Worm (Caenorhabditis elegans): ENCODE results near the gene prx-13.

Gene prx-13

DNA sequence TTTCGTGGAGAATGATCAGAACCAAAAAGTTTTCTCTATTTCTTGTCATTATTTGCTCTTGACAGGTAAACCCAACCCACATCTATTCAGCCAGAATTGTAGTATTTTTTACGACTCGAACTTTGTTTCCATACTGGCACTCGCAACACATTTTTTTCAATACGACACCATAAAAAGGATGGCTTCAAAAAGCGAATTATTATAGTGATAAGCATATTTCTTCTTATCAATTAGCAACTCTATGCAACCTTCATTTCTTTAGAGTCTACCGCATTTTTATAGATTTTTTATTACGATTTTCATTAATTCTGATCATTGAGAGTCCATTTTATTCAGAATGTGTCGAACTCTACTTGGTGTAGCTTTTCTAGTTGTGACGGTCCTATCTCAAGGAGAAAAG lies 19.3 kb downstream of the prx-13 start, which contains the start of gene ctsa-3.1:
TSS of gene ctsa-3.1 (plus strand) at position 337 of the 400 bp plus-strand sequence.
- no peak for TF ChIP-seq hlh-30 (tag; optimal IDR thresholded peaks at IDR 0.05; ENCODE audit: insufficient read depth)
- TF ChIP-seq hlh-13 (GFP tag; optimal IDR thresholded peaks at IDR 0.05), result no peak
- TF ChIP-seq ceh-31 (tag; optimal IDR thresholded peaks at IDR 0.05), result no peak
- no peak for TF ChIP-seq zip-5 (tag; optimal IDR thresholded peaks at IDR 0.05)
- no peak for TF ChIP-seq eyg-1 (tag; optimal IDR thresholded peaks at IDR 0.05)
- TF ChIP-seq ceh-14 (tag; optimal IDR thresholded peaks at IDR 0.05), result no peak
- no peak for TF ChIP-seq ceh-2 (tag; optimal IDR thresholded peaks at IDR 0.05)
- no peak for TF ChIP-seq elt-2 (tag; optimal IDR thresholded peaks at IDR 0.05)
- TF ChIP-seq ceh-34 (tag; optimal IDR thresholded peaks at IDR 0.05), result no peak
- no peak for TF ChIP-seq ama-1 (optimal IDR thresholded peaks at IDR 0.05)
- TF ChIP-seq hlh-8 (tag; optimal IDR thresholded peaks at IDR 0.05), result no peak
- TF ChIP-seq gmeb-2 (tag; optimal IDR thresholded peaks at IDR 0.05), result no peak
- no peak for TF ChIP-seq dmd-4 (tag; optimal IDR thresholded peaks at IDR 0.05; ENCODE audit: borderline replicate concordance)
- TF ChIP-seq ceh-30 (tag; optimal IDR thresholded peaks at IDR 0.05), result no peak
- TF ChIP-seq nhr-11 (tag; optimal IDR thresholded peaks at IDR 0.05), result no peak
- TF ChIP-seq nfya-1 (tag; optimal IDR thresholded peaks at IDR 0.05), result no peak
- no peak for TF ChIP-seq ahr-1 (tag; optimal IDR thresholded peaks at IDR 0.05)
- no peak for TF ChIP-seq ttx-3 (tag; optimal IDR thresholded peaks at IDR 0.05)

DNA sequence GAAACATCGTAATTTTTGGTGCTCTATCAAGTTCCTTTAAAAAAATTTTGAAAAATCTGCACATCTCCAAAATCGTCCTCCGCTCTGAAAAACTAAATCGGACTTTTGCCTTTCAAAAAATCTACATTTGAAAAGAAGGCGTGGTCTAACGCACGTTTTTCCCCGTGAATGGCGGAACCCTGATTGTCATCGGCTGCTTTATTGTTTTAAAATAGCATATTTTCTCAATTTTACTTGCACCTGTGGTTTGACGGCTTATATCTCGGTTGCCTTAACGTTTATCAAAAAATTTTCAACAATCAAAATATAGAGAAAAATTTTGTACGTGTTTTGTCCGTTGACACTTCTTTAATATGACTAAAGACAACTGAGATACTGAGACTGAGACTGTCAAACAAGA lies 19.9 kb downstream of the prx-13 start:
- TF ChIP-seq fkh-10 (GFP tag; optimal IDR thresholded peaks at IDR 0.05) (no peak), sox-4 (tag; optimal IDR thresholded peaks at IDR 0.05) (no peak)

DNA sequence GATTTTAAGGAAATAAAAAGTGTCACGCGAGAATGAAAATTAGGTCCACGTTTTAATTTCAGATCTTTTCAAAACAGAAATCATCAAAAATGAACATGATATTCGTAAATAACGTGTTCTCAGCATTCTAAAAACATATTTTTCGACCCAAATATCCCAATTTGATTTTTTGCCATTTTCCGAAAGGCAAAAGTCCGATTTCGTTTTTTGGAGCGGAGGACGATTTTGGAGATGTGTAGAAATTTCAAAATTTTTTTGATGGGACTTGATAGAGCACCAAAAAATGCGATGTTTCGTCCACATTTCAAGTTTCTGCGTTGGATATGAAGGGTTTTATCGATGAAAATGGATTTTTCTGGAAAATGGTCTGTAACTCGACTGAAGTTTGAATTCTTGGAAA lies 21.1 kb downstream of the prx-13 start:
- TF ChIP-seq ceh-18 (tag; optimal IDR thresholded peaks at IDR 0.05), result no peak
- no peak for TF ChIP-seq che-1 (tag; optimal IDR thresholded peaks at IDR 0.05)
- TF ChIP-seq mec-3 (tag; optimal IDR thresholded peaks at IDR 0.05; ENCODE audit: borderline replicate concordance), result no peak
- no peak for TF ChIP-seq sdc-2 (tag; optimal IDR thresholded peaks at IDR 0.05)
- no peak for TF ChIP-seq unc-55 (GFP tag; optimal IDR thresholded peaks at IDR 0.05)
- TF ChIP-seq C08G9.2 (tag; optimal IDR thresholded peaks at IDR 0.05), result no peak
- no peak for TF ChIP-seq pros-1 (tag; optimal IDR thresholded peaks at IDR 0.05)
- no peak for TF ChIP-seq ttx-3 (tag; optimal IDR thresholded peaks at IDR 0.05)
- TF ChIP-seq elt-2 (tag; optimal IDR thresholded peaks at IDR 0.05), result no peak
- TF ChIP-seq ahr-1 (tag; optimal IDR thresholded peaks at IDR 0.05), result no peak

ce11 chrII:7228646-7229200 lies 23.1 kb downstream of the prx-13 start, which contains the start of gene F32A5.4:
Gene F32A5.4, plus strand, starts transcription at chrII:7229150.
- TF ChIP-seq sox-4 (tag; optimal IDR thresholded peaks at IDR 0.05) (no peak), hlh-8 (tag; optimal IDR thresholded peaks at IDR 0.05) (no peak), nhr-11 (tag; optimal IDR thresholded peaks at IDR 0.05) (no peak), syd-9 (tag; optimal IDR thresholded peaks at IDR 0.05) (no peak), eyg-1 (tag; optimal IDR thresholded peaks at IDR 0.05) (no peak), unc-3 (GFP tag; conservative IDR thresholded peaks at IDR 0.05) (no peak), unc-3 (tag; optimal IDR thresholded peaks at IDR 0.05) (no peak), gmeb-2 (tag; optimal IDR thresholded peaks at IDR 0.05) (no peak)

DNA sequence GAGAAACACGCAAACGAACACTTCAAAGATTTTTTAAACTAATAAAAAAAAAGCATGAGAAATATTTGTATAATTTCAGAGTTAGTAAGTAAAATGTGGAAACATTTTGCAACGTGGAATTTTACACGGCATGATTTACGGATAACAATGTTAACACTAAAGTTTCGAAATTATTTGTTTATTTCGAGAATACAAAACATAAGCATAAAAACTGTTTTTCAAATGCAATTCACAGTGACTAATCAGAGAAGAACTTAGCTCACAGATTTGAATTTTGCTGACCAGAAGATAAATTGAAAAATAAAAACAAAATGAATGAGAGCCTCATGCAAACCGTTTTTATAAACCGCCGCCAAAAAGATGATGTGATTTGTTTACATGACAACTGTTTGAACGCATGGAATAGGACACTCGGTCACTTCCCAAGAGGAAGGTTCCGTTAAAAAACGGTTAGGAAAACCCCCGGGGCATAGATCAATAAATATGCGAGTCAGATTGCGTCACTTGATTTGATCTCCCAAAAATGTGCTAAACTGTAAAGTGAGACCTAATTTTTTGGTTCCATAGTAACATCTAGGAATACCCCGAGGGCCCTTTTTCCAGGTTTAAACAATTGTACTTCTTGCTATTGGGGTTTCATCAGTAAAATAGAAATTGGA lies 25.8 kb downstream of the prx-13 start, which contains the start of gene clh-3:
TSS of gene clh-3 (minus strand) at position 51 of the 659 bp plus-strand sequence.
- no peak for TF ChIP-seq sdc-2 (tag; optimal IDR thresholded peaks at IDR 0.05)
- TF ChIP-seq unc-86 (tag; optimal IDR thresholded peaks at IDR 0.05), result no peak
- no peak for TF ChIP-seq nhr-11 (tag; optimal IDR thresholded peaks at IDR 0.05)
- TF ChIP-seq sox-4 (tag; optimal IDR thresholded peaks at IDR 0.05), result no peak
- TF ChIP-seq che-1 (tag; optimal IDR thresholded peaks at IDR 0.05), result no peak
- no peak for TF ChIP-seq tbx-2 (tag; optimal IDR thresholded peaks at IDR 0.05)
- no peak for TF ChIP-seq hlh-6 (tag; optimal IDR thresholded peaks at IDR 0.05)
- TF ChIP-seq hlh-8 (tag; optimal IDR thresholded peaks at IDR 0.05), result no peak
